Worm (Caenorhabditis elegans) whole organism, young adult: ENCODE data around the gene Y77E11A.8.
A peak's percentile ranks its signal among the peaks of the same experiment; 100 is the strongest.

Experiments
- F33H1.4 ChIP-seq: fragments of 200-800 bp; sonication (Bioruptor generic); IDR thresholded peaks from 2 replicates; pipeline ENCODE4 v1.3.6; 2022; ENCODE audit warnings: missing genetic modification reagents, missing genetic modification characterization, missing compliant biosample characterization
- F37B4.10 ChIP-seq: fragments of 200-800 bp; sonication (Bioruptor generic); IDR thresholded peaks from 2 replicates; pipeline ENCODE4 v1.3.6; 2022; ENCODE audit warnings: missing genetic modification characterization, missing compliant biosample characterization
- F39B2.1 ChIP-seq: fragments of 200-800 bp; sonication (Bioruptor generic); IDR thresholded peaks from 2 replicates; pipeline ENCODE4 v1.3.6; 2022; ENCODE audit warnings: missing genetic modification reagents, missing genetic modification characterization, missing compliant biosample characterization
- F57A8.1 ChIP-seq: fragments of 200-800 bp; sonication (Bioruptor generic); optimal IDR thresholded peaks from 2 replicates; lab custom pipeline; 2018; ENCODE audit warnings: mild to moderate bottlenecking, missing genetic modification characterization, moderate library complexity, missing compliant biosample characterization
- F57C9.4 ChIP-seq: sonication (generic microtip); optimal IDR thresholded peaks from 2 replicates; lab custom pipeline; 2017; ENCODE audit warnings: mild to moderate bottlenecking, missing genetic modification characterization, missing compliant biosample characterization
- K11D2.4 ChIP-seq: fragments of 200-800 bp; sonication (Bioruptor generic); IDR thresholded peaks from 2 replicates; pipeline ENCODE4 v1.3.6; 2022; ENCODE audit warnings: missing genetic modification reagents, missing genetic modification characterization, missing compliant biosample characterization
- Y53G8AR.9 ChIP-seq: fragments of 200-800 bp; sonication (Bioruptor generic); conservative IDR thresholded peaks from 2 replicates; pipeline ENCODE4 v1.3.6; 2022; ENCODE audit warnings: missing genetic modification reagents, missing genetic modification characterization, missing compliant biosample characterization
- Y67H2A.10 ChIP-seq: fragments of 200-800 bp; sonication (Bioruptor generic); conservative IDR thresholded peaks from 2 replicates; pipeline ENCODE4 v1.3.6; 2022; ENCODE audit warnings: missing genetic modification reagents, missing genetic modification characterization, missing compliant biosample characterization
- Y79H2A.3 ChIP-seq: fragments of 200-800 bp; sonication (Bioruptor generic); conservative IDR thresholded peaks from 2 replicates; pipeline ENCODE4 v1.3.6; 2022; ENCODE audit warnings: missing genetic modification reagents, missing genetic modification characterization, missing compliant biosample characterization
- ama-1 ChIP-seq, 3 experiments: fragments of 150-350 bp in 1 of 3; sonication (generic microtip) in 2 of 3; optimal IDR thresholded peaks; 2 replicates each; lab custom pipeline; 2014 to 2018; ENCODE audit warnings: missing biosample characterization in 2 of 3, missing genetic modification characterization in 2 of 3, missing genetic modification reagents in 2 of 3
- athp-1 ChIP-seq: sonication (generic microtip); optimal IDR thresholded peaks from 2 replicates; lab custom pipeline; 2017; ENCODE audit warnings: mild to moderate bottlenecking, missing genetic modification characterization, missing compliant biosample characterization
- bed-1 ChIP-seq: fragments of 200-800 bp; sonication (Bioruptor generic); IDR thresholded peaks from 2 replicates; pipeline ENCODE4 v1.3.6; 2022; ENCODE audit warnings: missing genetic modification reagents, missing genetic modification characterization, missing compliant biosample characterization
- cebp-1 ChIP-seq, 2 experiments: fragments of 200-800 bp in 1 of 2; sonication (Bioruptor generic) in 1 of 2; sonication (generic microtip) in 1 of 2; IDR thresholded peaks in 1 of 2; optimal IDR thresholded peaks in 1 of 2; 2 replicates each; pipeline versions ENCODE4 v1.3.6 to Lab custom; 2017 to 2022; ENCODE audit warnings: missing compliant biosample characterization in 2 of 2, missing genetic modification characterization in 2 of 2, mild to moderate bottlenecking in 1 of 2, missing genetic modification reagents in 1 of 2, moderate library complexity in 1 of 2
- ceh-100 ChIP-seq: fragments of 200-800 bp; sonication (Bioruptor generic); IDR thresholded peaks from 2 replicates; pipeline ENCODE4 v1.3.6; 2022; ENCODE audit warnings: missing genetic modification reagents, missing genetic modification characterization, missing compliant biosample characterization
- ceh-27 ChIP-seq: fragments of 200-800 bp; sonication (Bioruptor generic); optimal IDR thresholded peaks from 2 replicates; lab custom pipeline; 2018; ENCODE audit warnings: mild to moderate bottlenecking, missing genetic modification characterization, moderate library complexity, missing compliant biosample characterization
- ceh-40 ChIP-seq: fragments of 200-800 bp; sonication (Bioruptor generic); IDR thresholded peaks from 2 replicates; pipeline ENCODE4 v1.3.6; 2022; ENCODE audit warnings: missing genetic modification characterization, missing compliant biosample characterization
- ceh-79 ChIP-seq: sonication (generic microtip); optimal IDR thresholded peaks from 2 replicates; lab custom pipeline; 2017; ENCODE audit warnings: mild to moderate bottlenecking, missing genetic modification characterization, missing compliant biosample characterization
- efl-1 ChIP-seq: fragments of 150-350 bp; optimal IDR thresholded peaks from 2 replicates; lab custom pipeline; 2014; ENCODE audit warnings: missing biosample characterization, missing genetic modification reagents, missing genetic modification characterization
- egrh-3 ChIP-seq: fragments of 200-800 bp; sonication (Bioruptor generic); IDR thresholded peaks from 2 replicates; pipeline ENCODE4 v1.3.6; 2022; ENCODE audit warnings: missing genetic modification reagents, missing genetic modification characterization, missing compliant biosample characterization
- gei-17 ChIP-seq: fragments of 200-800 bp; sonication (Bioruptor generic); optimal IDR thresholded peaks from 2 replicates; lab custom pipeline; 2018; ENCODE audit warnings: mild to moderate bottlenecking, missing genetic modification characterization, missing compliant biosample characterization
- hlh-26 ChIP-seq: fragments of 200-800 bp; sonication (Bioruptor generic); conservative IDR thresholded peaks from 2 replicates; pipeline ENCODE4 v1.3.6; 2022; ENCODE audit warnings: missing genetic modification reagents, missing genetic modification characterization, missing compliant biosample characterization
- lag-1 ChIP-seq: fragments of 200-800 bp; sonication (Bioruptor generic); IDR thresholded peaks from 2 replicates; pipeline ENCODE4 v1.3.6; 2022; ENCODE audit warnings: missing genetic modification reagents, missing genetic modification characterization, missing compliant biosample characterization
- lin-26 ChIP-seq: fragments of 200-800 bp; sonication (Bioruptor generic); IDR thresholded peaks from 2 replicates; pipeline ENCODE4 v1.3.6; 2022; ENCODE audit warnings: missing genetic modification reagents, missing genetic modification characterization, missing compliant biosample characterization
- lin-35 ChIP-seq, 3 experiments: fragments of 150-350 bp in 2 of 3; sonication (generic microtip) in 1 of 3; optimal IDR thresholded peaks; 2 replicates each; lab custom pipeline; 2014 to 2018; ENCODE audit warnings: missing biosample characterization in 3 of 3, missing genetic modification characterization in 3 of 3, missing genetic modification reagents in 3 of 3
- lin-40 ChIP-seq: sonication (generic microtip); optimal IDR thresholded peaks from 2 replicates; lab custom pipeline; 2016; ENCODE audit warnings: missing genetic modification characterization, mild to moderate bottlenecking, missing compliant biosample characterization, missing genotype, missing genetic modification reagents
- lin-54 ChIP-seq: fragments of 200-800 bp; sonication (Bioruptor generic); optimal IDR thresholded peaks from 2 replicates; lab custom pipeline; 2018; ENCODE audit warnings: mild to moderate bottlenecking, missing genetic modification characterization, missing compliant biosample characterization
- lsl-1 ChIP-seq: fragments of 200-800 bp; sonication (Bioruptor generic); optimal IDR thresholded peaks from 2 replicates; lab custom pipeline; 2018; ENCODE audit warnings: mild to moderate bottlenecking, missing genetic modification characterization, moderate library complexity, missing compliant biosample characterization
- madf-6 ChIP-seq: fragments of 200-800 bp; sonication (Bioruptor generic); IDR thresholded peaks from 2 replicates; pipeline ENCODE4 v1.3.6; 2022; ENCODE audit warnings: missing genetic modification reagents, missing genetic modification characterization, missing compliant biosample characterization
- madf-8 ChIP-seq: fragments of 200-800 bp; sonication (Bioruptor generic); conservative IDR thresholded peaks from 2 replicates; pipeline ENCODE4 v1.3.6; 2022; ENCODE audit warnings: missing genetic modification reagents, missing genetic modification characterization, missing compliant biosample characterization
- nfya-1 ChIP-seq: sonication (generic microtip); optimal IDR thresholded peaks from 2 replicates; lab custom pipeline; 2017; ENCODE audit warnings: antibody characterized with exemption, missing compliant biosample characterization, missing genetic modification characterization, borderline replicate concordance; ENCODE audit not compliant: insufficient read depth
- nfyb-1 ChIP-seq: fragments of 200-800 bp; sonication (Bioruptor generic); IDR thresholded peaks from 2 replicates; pipeline ENCODE4 v1.3.6; 2022; ENCODE audit warnings: missing genetic modification reagents, missing genetic modification characterization, missing compliant biosample characterization
- nhr-80 ChIP-seq: sonication (generic microtip); optimal IDR thresholded peaks from 2 replicates; lab custom pipeline; 2016; ENCODE audit warnings: missing genetic modification characterization, missing compliant biosample characterization
- nhr-90 ChIP-seq: sonication (generic microtip); optimal IDR thresholded peaks from 2 replicates; lab custom pipeline; 2016; ENCODE audit warnings: missing genotype, mild to moderate bottlenecking, missing genetic modification characterization, missing compliant biosample characterization
- pbrm-1 ChIP-seq: fragments of 200-800 bp; sonication (Bioruptor generic); IDR thresholded peaks from 2 replicates; pipeline ENCODE4 v1.3.6; 2022; ENCODE audit warnings: missing genetic modification reagents, missing genetic modification characterization, missing compliant biosample characterization
- rcor-1 ChIP-seq: fragments of 200-800 bp; sonication (Bioruptor generic); IDR thresholded peaks from 2 replicates; pipeline ENCODE4 v1.3.6; 2022; ENCODE audit warnings: missing genetic modification reagents, missing genetic modification characterization, missing compliant biosample characterization
- rec-8 ChIP-seq, 2 experiments: sonication (generic microtip); optimal IDR thresholded peaks; 2 replicates each; lab custom pipeline; 2016; ENCODE audit warnings: mild to moderate bottlenecking in 2 of 2, missing genetic modification characterization in 2 of 2, missing genetic modification reagents in 2 of 2, missing genotype in 2 of 2, missing biosample characterization in 1 of 2, missing compliant biosample characterization in 1 of 2, moderate library complexity in 1 of 2
- rpc-1 ChIP-seq, 2 experiments: fragments of 150-350 bp in 1 of 2; sonication (generic microtip) in 1 of 2; optimal IDR thresholded peaks; 2 replicates each; lab custom pipeline; 2014 to 2018; ENCODE audit warnings: missing biosample characterization in 1 of 2, missing genetic modification characterization in 1 of 2, missing genetic modification reagents in 1 of 2, missing genotype in 1 of 2
- sea-2 ChIP-seq: fragments of 200-800 bp; sonication (Bioruptor generic); IDR thresholded peaks from 2 replicates; pipeline ENCODE4 v1.3.6; 2022; ENCODE audit warnings: missing genetic modification characterization, missing compliant biosample characterization
- snpc-1.1 ChIP-seq: sonication (generic microtip); optimal IDR thresholded peaks from 2 replicates; lab custom pipeline; 2017; ENCODE audit warnings: missing genetic modification characterization, mild to moderate bottlenecking, missing compliant biosample characterization, antibody characterized with exemption, moderate library complexity, missing genotype, missing genetic modification reagents; ENCODE audit not compliant: insufficient read depth
- snpc-1.3 ChIP-seq: sonication (generic microtip); optimal IDR thresholded peaks from 2 replicates; lab custom pipeline; 2017; ENCODE audit warnings: missing genetic modification characterization, mild to moderate bottlenecking, missing compliant biosample characterization, antibody characterized with exemption, moderate library complexity, missing genotype, missing genetic modification reagents; ENCODE audit not compliant: insufficient read depth
- snpc-3.4 ChIP-seq: sonication (generic microtip); optimal IDR thresholded peaks from 2 replicates; lab custom pipeline; 2017; ENCODE audit warnings: missing genetic modification characterization, mild to moderate bottlenecking, missing compliant biosample characterization, antibody characterized with exemption, moderate library complexity, missing genotype, missing genetic modification reagents
- tbp1 ChIP-seq: fragments of 200-800 bp; sonication (Bioruptor generic); optimal IDR thresholded peaks from 2 replicates; lab custom pipeline; 2018; ENCODE audit warnings: mild to moderate bottlenecking, missing genetic modification characterization, missing compliant biosample characterization
- tbx-9 ChIP-seq: sonication (generic microtip); optimal IDR thresholded peaks from 2 replicates; lab custom pipeline; 2016; ENCODE audit warnings: borderline replicate concordance, missing genetic modification characterization, inconsistent platforms, missing compliant biosample characterization
- unc-62 ChIP-seq: fragments of 150-350 bp; optimal IDR thresholded peaks from 2 replicates; lab custom pipeline; 2014; ENCODE audit warnings: missing biosample characterization, missing genetic modification reagents, missing genetic modification characterization
- ztf-18 ChIP-seq: sonication (generic microtip); optimal IDR thresholded peaks from 2 replicates; lab custom pipeline; 2016; ENCODE audit warnings: missing genotype, mild to moderate bottlenecking, missing genetic modification characterization, missing compliant biosample characterization

Gene Y77E11A.8

ce11 chrIV:1430261-1430660, 5.4 kb upstream of the Y77E11A.8 start, which contains the start of gene Y77E11A.23:
Y77E11A.23 (minus strand) TSS chrIV:1430367.
- TF ChIP-seq ztf-18 (no peak), ceh-40 (GFP tag; lab: Robert Waterston, UW) (no peak), lin-26 (no peak), gei-17 (GFP tag; lab: Kevin White, UChicago) (no peak), F57C9.4 (tag; lab: Kevin White, UChicago) (no peak), tbp1 (GFP tag; lab: Kevin White, UChicago) (no peak), egrh-3 (GFP tag; lab: Robert Waterston, UW) (no peak), ceh-100 (GFP tag; lab: Robert Waterston, UW) (no peak), F39B2.1 (GFP tag; lab: Robert Waterston, UW) (no peak), Y53G8AR.9 (GFP tag; lab: Robert Waterston, UW) (no peak), bed-1 (no peak), efl-1 (no peak), snpc-1.3 (tag; lab: Kevin White, UChicago) (no peak), sea-2 (GFP tag; lab: Robert Waterston, UW) (no peak), rpc-1 (optimal IDR thresholded peaks at IDR 0.05; lab: Kevin White, UChicago) (no peak), rpc-1 (tag; optimal IDR thresholded peaks at IDR 0.05; lab: Kevin White, UChicago) (no peak), athp-1 (tag; lab: Kevin White, UChicago) (no peak), madf-6 (no peak), ceh-27 (no peak), ama-1 (optimal IDR thresholded peaks at IDR 0.05; lab: Kevin White, UChicago) (no peak), ama-1 (GFP tag; optimal IDR thresholded peaks at IDR 0.05; lab: Kevin White, UChicago) (no peak), nhr-90 (tag; lab: Kevin White, UChicago) (no peak)

ce11 chrIV:1427283-1427682, 2.4 kb upstream of the Y77E11A.8 start, which contains the start of gene clec-171:
clec-171 (minus strand) TSS chrIV:1427383.
- TF ChIP-seq madf-8 (no peak), cebp-1 (GFP tag; IDR thresholded peaks at IDR 0.05; lab: Robert Waterston, UW) (no peak), cebp-1 (tag; optimal IDR thresholded peaks at IDR 0.05; lab: Kevin White, UChicago) (no peak), hlh-26 (no peak), tbx-9 (tag; lab: Kevin White, UChicago) (no peak), lin-54 (GFP tag; lab: Kevin White, UChicago) (no peak), Y67H2A.10 (GFP tag; lab: Robert Waterston, UW) (no peak), nhr-80 (no peak), lsl-1 (GFP tag; lab: Kevin White, UChicago) (no peak), nfya-1 (tag; lab: Kevin White, UChicago) (no peak), pbrm-1 (GFP tag; lab: Robert Waterston, UW) (no peak), lin-35 (GFP tag; optimal IDR thresholded peaks at IDR 0.05; lab: Kevin White, UChicago) (no peak), Y53G8AR.9 (GFP tag; lab: Robert Waterston, UW) (no peak), ceh-40 (GFP tag; lab: Robert Waterston, UW) (no peak), nhr-90 (tag; lab: Kevin White, UChicago) (no peak), K11D2.4 (GFP tag; lab: Robert Waterston, UW) (no peak), F37B4.10 (GFP tag; lab: Robert Waterston, UW) (no peak), Y79H2A.3 (no peak)

ce11 chrIV:1420603-1421002, 4.3 kb downstream of the Y77E11A.8 start, which contains the start of gene jtr-1:
jtr-1 (plus strand) TSS chrIV:1420929.
- TF ChIP-seq ceh-79 (no peak), rcor-1 (no peak), lag-1 (GFP tag; lab: Robert Waterston, UW) (no peak), nhr-90 (tag; lab: Kevin White, UChicago) (no peak), lin-40 (tag; lab: Kevin White, UChicago) (no peak), F57A8.1 (GFP tag; lab: Kevin White, UChicago) (no peak), nfyb-1 (GFP tag; lab: Robert Waterston, UW) (no peak), unc-62 (GFP tag; lab: Kevin White, UChicago) (no peak), F33H1.4 (GFP tag; lab: Robert Waterston, UW) (peak; percentile 93), snpc-3.4 (tag; lab: Kevin White, UChicago) (no peak), rec-8 (tag; optimal IDR thresholded peaks at IDR 0.05; lab: Kevin White, UChicago) (no peak), snpc-1.1 (no peak), sea-2 (GFP tag; lab: Robert Waterston, UW) (no peak), lsl-1 (GFP tag; lab: Kevin White, UChicago) (peak; percentile 95)
